Worm (Caenorhabditis elegans) whole organism, late embryonic: ENCODE measurements around the gene F41F3.1.

ENCODE experiments used
- C08G9.2 ChIP-seq: sonication (generic microtip); optimal IDR thresholded peaks from 2 replicates; lab custom pipeline; 2016; ENCODE audit warnings: mild to moderate bottlenecking, missing genetic modification characterization, moderate library complexity, missing compliant biosample characterization
- C38D4.7 ChIP-seq: fragments of 200-800 bp; sonication (Bioruptor generic); optimal IDR thresholded peaks from 2 replicates; lab custom pipeline; 2018; ENCODE audit warnings: mild to moderate bottlenecking, missing genetic modification characterization, moderate library complexity, missing compliant biosample characterization
- F13H6.1 ChIP-seq: sonication (generic microtip); optimal IDR thresholded peaks from 2 replicates; lab custom pipeline; 2016; ENCODE audit warnings: missing genetic modification characterization, missing compliant biosample characterization
- K02D7.2 ChIP-seq: sonication (generic microtip); optimal IDR thresholded peaks from 2 replicates; lab custom pipeline; 2017; ENCODE audit warnings: mild to moderate bottlenecking, missing genetic modification characterization, missing compliant biosample characterization
- K09A11.1 ChIP-seq: sonication (generic microtip); optimal IDR thresholded peaks from 2 replicates; lab custom pipeline; 2017; ENCODE audit warnings: antibody characterized with exemption, mild to moderate bottlenecking, missing genetic modification characterization, missing compliant biosample characterization; ENCODE audit not compliant: insufficient read depth
- T23F11.4 ChIP-seq: fragments of 200-800 bp; sonication (Bioruptor generic); optimal IDR thresholded peaks from 2 replicates; lab custom pipeline; 2018; ENCODE audit warnings: mild to moderate bottlenecking, missing genetic modification characterization, missing compliant biosample characterization
- Y22D7AL.16 ChIP-seq: sonication (generic microtip); optimal IDR thresholded peaks from 2 replicates; lab custom pipeline; 2016; ENCODE audit warnings: missing genetic modification characterization, missing compliant biosample characterization
- ceh-14 ChIP-seq: sonication (generic microtip); optimal IDR thresholded peaks from 2 replicates; lab custom pipeline; 2016; ENCODE audit warnings: missing genotype, missing genetic modification characterization, missing compliant biosample characterization
- ceh-31 ChIP-seq: sonication (generic microtip); optimal IDR thresholded peaks from 2 replicates; lab custom pipeline; 2016; ENCODE audit warnings: missing genetic modification characterization, missing compliant biosample characterization
- ceh-45 ChIP-seq: fragments of 200-800 bp; sonication (Bioruptor generic); IDR thresholded peaks from 2 replicates; pipeline ENCODE4 v1.3.6; 2022; ENCODE audit warnings: missing genetic modification reagents, missing genetic modification characterization, missing compliant biosample characterization
- ceh-48 ChIP-seq: sonication (generic microtip); optimal IDR thresholded peaks from 2 replicates; lab custom pipeline; 2016; ENCODE audit warnings: missing genetic modification characterization, inconsistent platforms, missing compliant biosample characterization
- elt-4 ChIP-seq: sonication (generic microtip); optimal IDR thresholded peaks from 2 replicates; lab custom pipeline; 2016; ENCODE audit warnings: missing genetic modification characterization, missing compliant biosample characterization
- ets-4 ChIP-seq: sonication (generic microtip); optimal IDR thresholded peaks from 2 replicates; lab custom pipeline; 2016; ENCODE audit warnings: missing genetic modification characterization, missing compliant biosample characterization
- eyg-1 ChIP-seq: sonication (generic microtip); optimal IDR thresholded peaks from 2 replicates; lab custom pipeline; 2016; ENCODE audit warnings: missing genotype, missing genetic modification characterization, missing compliant biosample characterization
- fax-1 ChIP-seq: sonication (generic microtip); optimal IDR thresholded peaks from 2 replicates; lab custom pipeline; 2016; ENCODE audit warnings: missing genotype, missing genetic modification characterization, missing compliant biosample characterization
- fkh-10 ChIP-seq: fragments of 150-350 bp; optimal IDR thresholded peaks from 2 replicates; lab custom pipeline; 2014; ENCODE audit warnings: missing biosample characterization, missing genetic modification reagents, missing genetic modification characterization
- fkh-6 ChIP-seq: sonication (generic microtip); optimal IDR thresholded peaks from 2 replicates; lab custom pipeline; 2016; ENCODE audit warnings: missing genetic modification characterization, missing compliant biosample characterization
- hlh-13 ChIP-seq: fragments of 200-800 bp; sonication (Bioruptor generic); optimal IDR thresholded peaks from 2 replicates; lab custom pipeline; 2018; ENCODE audit warnings: mild to moderate bottlenecking, missing genetic modification characterization, missing compliant biosample characterization
- hlh-30 ChIP-seq: sonication (generic microtip); optimal IDR thresholded peaks from 2 replicates; lab custom pipeline; 2017; ENCODE audit warnings: antibody characterized with exemption, missing genetic modification characterization, missing compliant biosample characterization; ENCODE audit not compliant: insufficient read depth
- hlh-6 ChIP-seq: sonication (generic microtip); optimal IDR thresholded peaks from 2 replicates; lab custom pipeline; 2016; ENCODE audit warnings: missing genotype, missing genetic modification characterization, missing compliant biosample characterization
- nfya-1 ChIP-seq: sonication (generic microtip); optimal IDR thresholded peaks from 2 replicates; lab custom pipeline; 2017; ENCODE audit warnings: missing genetic modification characterization, mild to moderate bottlenecking, missing compliant biosample characterization, antibody characterized with exemption, moderate library complexity
- odd-2 ChIP-seq: sonication (generic microtip); optimal IDR thresholded peaks from 2 replicates; lab custom pipeline; 2017; ENCODE audit warnings: antibody characterized with exemption, mild to moderate bottlenecking, missing genetic modification characterization, missing compliant biosample characterization
- pag-3 ChIP-seq: sonication (generic microtip); optimal IDR thresholded peaks from 2 replicates; lab custom pipeline; 2016; ENCODE audit warnings: missing compliant biosample characterization, missing genetic modification characterization, borderline replicate concordance
- pat-9 ChIP-seq: fragments of 200-800 bp; sonication (Bioruptor generic); optimal IDR thresholded peaks from 2 replicates; lab custom pipeline; 2018; ENCODE audit warnings: mild to moderate bottlenecking, missing genetic modification characterization, moderate library complexity, missing compliant biosample characterization
- pax-1 ChIP-seq: fragments of 150-350 bp; optimal IDR thresholded peaks from 2 replicates; lab custom pipeline; 2014; ENCODE audit warnings: missing biosample characterization, missing genetic modification characterization
- pha-2 ChIP-seq: sonication (generic microtip); optimal IDR thresholded peaks from 2 replicates; lab custom pipeline; 2017; ENCODE audit warnings: mild to moderate bottlenecking, missing genetic modification characterization, missing compliant biosample characterization
- pha-4 ChIP-seq: fragments of 150-350 bp; optimal IDR thresholded peaks from 2 replicates; lab custom pipeline; 2018; ENCODE audit warnings: missing biosample characterization, missing genetic modification reagents, missing genetic modification characterization
- pqm-1 ChIP-seq: sonication (generic microtip); optimal IDR thresholded peaks from 2 replicates; lab custom pipeline; 2016; ENCODE audit warnings: missing genetic modification characterization, missing compliant biosample characterization
- sox-4 ChIP-seq: sonication (generic microtip); optimal IDR thresholded peaks from 2 replicates; lab custom pipeline; 2017; ENCODE audit warnings: mild to moderate bottlenecking, missing genetic modification characterization, inconsistent platforms, missing compliant biosample characterization
- syd-9 ChIP-seq: sonication (generic microtip); optimal IDR thresholded peaks from 2 replicates; lab custom pipeline; 2016; ENCODE audit warnings: mild to moderate bottlenecking, missing genetic modification characterization, moderate library complexity, missing compliant biosample characterization
- unc-55 ChIP-seq: sonication (generic microtip); optimal IDR thresholded peaks from 2 replicates; lab custom pipeline; 2017; ENCODE audit warnings: missing biosample characterization, missing genetic modification reagents, missing genetic modification characterization
- zip-5 ChIP-seq: sonication (generic microtip); optimal IDR thresholded peaks from 2 replicates; lab custom pipeline; 2016; ENCODE audit warnings: missing genetic modification characterization, missing compliant biosample characterization
- ztf-16 ChIP-seq: sonication (generic microtip); optimal IDR thresholded peaks from 2 replicates; lab custom pipeline; 2017; ENCODE audit warnings: missing genetic modification characterization, missing compliant biosample characterization

The F41F3.1 gene

DNA sequence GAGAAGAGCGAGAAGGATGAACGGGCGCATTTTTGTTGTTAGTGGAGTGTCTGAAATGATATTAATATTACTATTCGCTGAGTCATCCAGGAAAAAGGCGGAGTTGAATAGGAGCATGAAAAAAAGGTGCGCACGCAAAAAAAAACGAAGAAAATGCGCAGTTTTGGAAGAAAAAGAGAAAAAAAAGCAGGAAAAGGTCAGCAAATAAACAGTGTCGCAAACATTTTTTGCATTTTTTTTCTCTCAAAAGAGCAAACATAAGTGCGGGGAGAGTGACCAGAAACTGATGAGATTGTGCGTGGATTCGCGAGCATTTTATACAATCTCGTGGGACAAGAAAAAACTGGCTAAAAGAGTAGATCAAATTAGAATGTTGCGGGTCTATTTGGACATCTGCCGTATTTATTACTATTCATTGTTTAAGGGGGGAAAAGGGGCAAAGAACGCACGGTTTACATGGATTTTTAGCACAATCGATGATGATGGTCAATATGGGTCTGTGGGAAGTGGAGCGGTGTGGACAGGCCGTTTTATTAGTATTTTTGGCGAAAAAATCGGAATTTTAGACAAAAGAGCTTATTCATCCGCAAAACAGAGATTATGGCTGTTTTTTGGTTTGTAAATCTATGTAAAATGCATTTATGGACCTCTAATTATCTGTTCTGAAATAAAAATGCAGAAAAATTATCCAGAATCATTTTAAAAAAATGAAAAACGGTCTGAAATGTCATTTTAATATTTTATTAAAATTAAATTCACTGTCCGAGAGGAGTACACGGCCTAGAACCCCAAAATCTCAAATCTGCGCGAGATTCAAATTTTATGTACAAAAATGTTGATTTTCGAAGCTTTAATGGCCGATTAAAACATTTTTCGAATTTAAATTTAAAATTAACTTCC is 38.3 kb downstream of the F41F3.1 start, which contains the start of gene cpg-8:
cpg-8 (minus strand) TSS at position 51 of the 900 bp plus-strand sequence.
- TF ChIP-seq ztf-16 (no peak), hlh-13 (GFP tag; lab: Kevin White, UChicago) (no peak)
- TF ChIP-seq, all 69 proteins: peak for 0

DNA sequence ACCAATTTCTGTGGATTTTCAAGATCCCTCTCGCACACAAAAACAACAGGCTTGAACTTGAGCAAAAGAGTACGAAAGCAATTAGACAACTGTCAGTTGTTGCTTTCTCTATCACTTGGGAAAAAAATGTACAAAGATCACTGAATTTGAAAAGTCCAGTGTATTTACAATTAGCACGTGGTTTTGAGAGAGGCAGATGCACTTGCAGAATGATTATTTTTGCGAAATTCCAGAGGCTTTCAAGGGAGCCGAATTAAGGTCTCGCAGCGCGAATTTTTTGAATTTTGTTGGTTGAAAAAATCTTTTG is 38.9 kb downstream of the F41F3.1 start:
- no peak for TF ChIP-seq K02D7.2
- no peak for TF ChIP-seq ets-4 (tag; lab: Kevin White, UChicago)
- no peak for TF ChIP-seq ceh-48
- no peak for TF ChIP-seq syd-9 (tag; lab: Kevin White, UChicago)
- TF ChIP-seq ceh-45: no peak
- TF ChIP-seq pat-9 (tag; lab: Kevin White, UChicago): no peak
- TF ChIP-seq hlh-6 (tag; lab: Kevin White, UChicago): no peak
- no peak for TF ChIP-seq C38D4.7 (GFP tag; lab: Kevin White, UChicago)
- no peak for TF ChIP-seq fax-1 (tag; lab: Kevin White, UChicago)
- no peak for TF ChIP-seq zip-5 (tag; lab: Kevin White, UChicago)
- no peak for TF ChIP-seq ceh-14

DNA sequence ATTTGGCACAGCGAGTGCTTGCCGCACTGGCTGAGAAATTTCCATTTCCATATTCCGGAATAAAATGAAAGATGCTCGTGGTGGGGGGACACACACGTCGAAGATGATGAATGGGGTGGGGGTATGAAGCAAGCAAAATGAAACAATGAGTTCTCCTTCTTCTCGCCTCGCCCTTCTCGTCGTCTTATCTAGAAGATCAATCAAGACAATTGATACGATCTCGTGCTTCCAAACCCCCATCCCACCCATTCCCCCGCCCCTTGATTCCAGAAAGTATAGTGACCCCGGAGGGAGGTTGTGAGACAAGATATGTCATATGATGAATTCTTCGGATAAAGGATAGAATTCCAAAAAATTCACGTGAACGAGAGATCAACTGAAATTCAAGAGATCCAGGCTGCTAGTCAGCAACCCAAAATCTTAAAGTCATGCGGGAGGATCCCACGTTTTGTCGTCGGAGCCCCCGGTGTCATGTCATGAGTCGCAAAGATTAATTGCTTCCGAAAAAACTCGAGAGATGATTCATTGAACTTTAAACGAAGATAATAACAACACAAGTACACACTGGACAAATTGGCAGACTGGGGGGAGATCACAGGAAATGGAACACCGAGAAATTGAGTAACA is 40.2 kb downstream of the F41F3.1 start:
- TF ChIP-seq F13H6.1: no peak
- TF ChIP-seq fkh-6 (tag; lab: Kevin White, UChicago): no peak
- TF ChIP-seq ceh-31 (tag; lab: Kevin White, UChicago): no peak
- no peak for TF ChIP-seq hlh-30 (tag; lab: Kevin White, UChicago)
- no peak for TF ChIP-seq pha-4 (tag; lab: Kevin White, UChicago)
- TF ChIP-seq pha-2 (tag; lab: Kevin White, UChicago): no peak
- no peak for TF ChIP-seq eyg-1
- no peak for TF ChIP-seq K09A11.1
- TF ChIP-seq K02D7.2: no peak
- TF ChIP-seq ceh-14: no peak
- no peak for TF ChIP-seq pqm-1 (tag; lab: Kevin White, UChicago)
- no peak for TF ChIP-seq T23F11.4 (GFP tag; lab: Kevin White, UChicago)
- no peak for TF ChIP-seq C08G9.2 (tag; lab: Kevin White, UChicago)
- no peak for TF ChIP-seq Y22D7AL.16

DNA sequence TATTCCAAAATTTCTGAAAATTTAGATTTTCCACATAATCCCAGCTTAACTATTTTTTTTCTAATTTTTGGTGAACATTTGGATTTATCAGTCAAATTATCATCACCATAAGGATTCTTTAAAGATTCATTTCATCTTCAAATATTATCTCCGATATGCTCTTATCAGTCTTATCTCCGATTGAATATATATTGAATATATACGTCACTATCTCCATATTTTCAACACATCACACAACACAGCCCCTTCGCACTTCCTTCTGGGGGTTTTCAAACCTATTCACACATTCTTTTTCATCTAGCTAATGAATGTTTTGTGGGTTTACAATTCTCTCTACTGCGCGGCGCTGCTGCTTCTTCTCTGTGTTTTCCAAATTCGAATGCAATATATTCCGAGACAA is 44.3 kb downstream of the F41F3.1 start:
- TF ChIP-seq hlh-6 (tag; lab: Kevin White, UChicago): no peak
- no peak for TF ChIP-seq pag-3 (tag; lab: Kevin White, UChicago)
- no peak for TF ChIP-seq sox-4 (tag; lab: Kevin White, UChicago)
- TF ChIP-seq ceh-48: no peak
- no peak for TF ChIP-seq odd-2 (tag; lab: Kevin White, UChicago)
- TF ChIP-seq nfya-1 (tag; lab: Kevin White, UChicago): no peak
- TF ChIP-seq unc-55 (GFP tag; lab: Kevin White, UChicago): no peak
- TF ChIP-seq ceh-14: no peak
- no peak for TF ChIP-seq pax-1 (tag; lab: Kevin White, UChicago)
- TF ChIP-seq fkh-10 (GFP tag; lab: Kevin White, UChicago): no peak
- no peak for TF ChIP-seq C08G9.2 (tag; lab: Kevin White, UChicago)
- no peak for TF ChIP-seq pqm-1 (tag; lab: Kevin White, UChicago)
- TF ChIP-seq elt-4 (tag; lab: Kevin White, UChicago): no peak
